Worm (Caenorhabditis elegans) whole organism, L1 larva: Measurements from ENCODE around the gene srxa-1.
A peak's percentile ranks its signal among the peaks of the same experiment; 100 is the strongest.

ENCODE experiments used
- C16A3.4 ChIP-seq: fragments of 150-350 bp; optimal IDR thresholded peaks from 2 replicates; lab custom pipeline; 2014; ENCODE audit warnings: missing biosample characterization, missing genetic modification characterization
- C34B4.2 ChIP-seq: sonication (generic microtip); optimal IDR thresholded peaks from 2 replicates; lab custom pipeline; 2017; ENCODE audit warnings: mild to moderate bottlenecking, missing genetic modification characterization, missing compliant biosample characterization
- Y116A8C.19 ChIP-seq: sonication (generic microtip); optimal IDR thresholded peaks from 2 replicates; lab custom pipeline; 2016; ENCODE audit warnings: missing compliant biosample characterization, missing genetic modification characterization, borderline replicate concordance
- aha-1 ChIP-seq: fragments of 150-350 bp; optimal IDR thresholded peaks from 2 replicates; lab custom pipeline; 2014; ENCODE audit warnings: missing biosample characterization, missing genetic modification characterization
- alr-1 ChIP-seq: fragments of 200-800 bp; sonication (Bioruptor generic); optimal IDR thresholded peaks from 2 replicates; lab custom pipeline; 2018; ENCODE audit warnings: borderline replicate concordance, mild to moderate bottlenecking, missing genetic modification characterization, missing compliant biosample characterization
- ama-1 ChIP-seq: fragments of 150-350 bp; optimal IDR thresholded peaks from 2 replicates; lab custom pipeline; 2014
- blmp-1 ChIP-seq: fragments of 150-350 bp; optimal IDR thresholded peaks from 2 replicates; lab custom pipeline; 2014; ENCODE audit warnings: missing biosample characterization, missing genetic modification characterization
- ceh-63 ChIP-seq: fragments of 200-800 bp; sonication (Bioruptor generic); optimal IDR thresholded peaks from 2 replicates; lab custom pipeline; 2018; ENCODE audit warnings: mild to moderate bottlenecking, missing genetic modification characterization, missing compliant biosample characterization
- ceh-8 ChIP-seq: fragments of 200-800 bp; sonication (Bioruptor generic); optimal IDR thresholded peaks from 2 replicates; lab custom pipeline; 2018; ENCODE audit warnings: mild to moderate bottlenecking, missing genetic modification characterization, moderate library complexity, missing compliant biosample characterization
- ceh-90 ChIP-seq: sonication (generic microtip); optimal IDR thresholded peaks from 2 replicates; lab custom pipeline; 2016; ENCODE audit warnings: missing genetic modification characterization, missing compliant biosample characterization
- efl-1 ChIP-seq, 4 experiments: fragments of 150-350 bp; optimal IDR thresholded peaks in 3 of 4; peaks in 1 of 4; 1 replicate in 1 of 4; 2 replicates in 3 of 4; lab custom pipeline; 2014; ENCODE audit warnings: missing biosample characterization in 2 of 4, missing genetic modification characterization in 2 of 4, missing genetic modification reagents in 2 of 4
- efl-3 ChIP-seq: fragments of 200-800 bp; sonication (Bioruptor generic); optimal IDR thresholded peaks from 2 replicates; lab custom pipeline; 2018; ENCODE audit warnings: mild to moderate bottlenecking, missing genetic modification characterization, missing compliant biosample characterization
- egl-13 ChIP-seq: sonication (generic microtip); optimal IDR thresholded peaks from 2 replicates; lab custom pipeline; 2016; ENCODE audit warnings: missing genotype, missing genetic modification reagents, missing genetic modification characterization, missing compliant biosample characterization
- egl-27 ChIP-seq, 2 experiments: fragments of 150-350 bp in 1 of 2; sonication (generic microtip); optimal IDR thresholded peaks; 3 replicates each; lab custom pipeline; 2017 to 2018; ENCODE audit warnings: missing biosample characterization in 2 of 2, missing genetic modification characterization in 2 of 2, missing genetic modification reagents in 2 of 2
- ets-5 ChIP-seq: fragments of 200-800 bp; sonication (Bioruptor generic); IDR thresholded peaks from 2 replicates; pipeline ENCODE4 v1.3.6; 2022; ENCODE audit warnings: missing genetic modification characterization, missing compliant biosample characterization
- fkh-10 ChIP-seq: sonication (generic microtip); optimal IDR thresholded peaks from 2 replicates; lab custom pipeline; 2017; ENCODE audit warnings: missing biosample characterization, missing genetic modification reagents, missing genetic modification characterization
- fkh-4 ChIP-seq: sonication (generic microtip); optimal IDR thresholded peaks from 2 replicates; lab custom pipeline; 2016; ENCODE audit warnings: missing compliant biosample characterization, missing genetic modification characterization, borderline replicate concordance
- fkh-8 ChIP-seq: sonication (generic microtip); optimal IDR thresholded peaks from 2 replicates; lab custom pipeline; 2016; ENCODE audit warnings: mild to moderate bottlenecking, missing genetic modification characterization, missing compliant biosample characterization
- fos-1 ChIP-seq: fragments of 150-350 bp; optimal IDR thresholded peaks from 2 replicates; lab custom pipeline; 2014; ENCODE audit warnings: missing biosample characterization, missing genetic modification characterization
- grh-1 ChIP-seq: fragments of 200-800 bp; sonication (Bioruptor generic); IDR thresholded peaks from 2 replicates; pipeline ENCODE4 v1.3.6; 2022; ENCODE audit warnings: missing genetic modification reagents, missing genetic modification characterization, missing compliant biosample characterization
- hlh-4 ChIP-seq: sonication (generic microtip); optimal IDR thresholded peaks from 2 replicates; lab custom pipeline; 2016; ENCODE audit warnings: mild to moderate bottlenecking, missing genetic modification characterization, missing compliant biosample characterization
- hpl-2 ChIP-seq: fragments of 150-350 bp; optimal IDR thresholded peaks from 2 replicates; lab custom pipeline; 2014; ENCODE audit warnings: missing biosample characterization, missing genetic modification reagents, missing genetic modification characterization
- irx-1 ChIP-seq: sonication (generic microtip); optimal IDR thresholded peaks from 2 replicates; lab custom pipeline; 2016; ENCODE audit warnings: missing genetic modification characterization, missing compliant biosample characterization
- isw-1 ChIP-seq: fragments of 200-800 bp; sonication (Bioruptor generic); IDR thresholded peaks from 2 replicates; pipeline ENCODE4 v1.3.6; 2022; ENCODE audit warnings: missing genetic modification characterization, missing compliant biosample characterization
- lin-13 ChIP-seq: fragments of 150-350 bp; optimal IDR thresholded peaks from 2 replicates; lab custom pipeline; 2014; ENCODE audit warnings: missing biosample characterization, missing genetic modification reagents, missing genetic modification characterization
- lin-14 ChIP-seq: fragments of 200-800 bp; sonication (Bioruptor generic); optimal IDR thresholded peaks from 2 replicates; lab custom pipeline; 2018; ENCODE audit warnings: mild to moderate bottlenecking, missing genetic modification characterization, moderate library complexity, missing compliant biosample characterization
- lin-35 ChIP-seq, 2 experiments: fragments of 150-350 bp; optimal IDR thresholded peaks; 2 replicates each; lab custom pipeline; 2014; ENCODE audit warnings: missing biosample characterization in 2 of 2, missing genetic modification characterization in 2 of 2, missing genetic modification reagents in 2 of 2
- lin-39 ChIP-seq: fragments of 150-350 bp; optimal IDR thresholded peaks from 2 replicates; lab custom pipeline; 2014; ENCODE audit warnings: missing biosample characterization, missing genetic modification reagents, missing genetic modification characterization
- lir-3 ChIP-seq: sonication (generic microtip); optimal IDR thresholded peaks from 2 replicates; lab custom pipeline; 2016; ENCODE audit warnings: mild to moderate bottlenecking, missing genetic modification characterization, moderate library complexity, missing compliant biosample characterization; ENCODE audit not compliant: poor library complexity
- lsy-2 ChIP-seq, 2 experiments: fragments of 150-350 bp; optimal IDR thresholded peaks; 2 replicates each; lab custom pipeline; 2014; ENCODE audit warnings: missing biosample characterization in 2 of 2, missing genetic modification characterization in 2 of 2
- mdl-1 ChIP-seq, 2 experiments: fragments of 150-350 bp; optimal IDR thresholded peaks; 2 replicates each; lab custom pipeline; 2014 to 2017; ENCODE audit warnings: missing biosample characterization in 2 of 2, missing genetic modification characterization in 2 of 2, inconsistent platforms in 1 of 2
- nhr-12 ChIP-seq: sonication (generic microtip); optimal IDR thresholded peaks from 2 replicates; lab custom pipeline; 2017; ENCODE audit warnings: missing biosample characterization, missing genetic modification characterization
- nhr-19 ChIP-seq: fragments of 200-800 bp; sonication (Bioruptor generic); conservative IDR thresholded peaks from 2 replicates; pipeline ENCODE4 v1.3.6; 2022; ENCODE audit warnings: missing genetic modification characterization, missing compliant biosample characterization
- nhr-28 ChIP-seq: fragments of 150-350 bp; optimal IDR thresholded peaks from 2 replicates; lab custom pipeline; 2014; ENCODE audit warnings: missing biosample characterization, missing genetic modification characterization
- nhr-47 ChIP-seq: sonication (generic microtip); optimal IDR thresholded peaks from 2 replicates; lab custom pipeline; 2016; ENCODE audit warnings: mild to moderate bottlenecking, missing genetic modification characterization, moderate library complexity, missing compliant biosample characterization
- nhr-71 ChIP-seq: sonication (generic microtip); optimal IDR thresholded peaks from 2 replicates; lab custom pipeline; 2016; ENCODE audit warnings: mild to moderate bottlenecking, missing genetic modification characterization, moderate library complexity, missing compliant biosample characterization
- nhr-76 ChIP-seq: sonication (generic microtip); optimal IDR thresholded peaks from 2 replicates; lab custom pipeline; 2017; ENCODE audit warnings: missing biosample characterization, missing genetic modification characterization
- nhr-77 ChIP-seq: fragments of 150-350 bp; optimal IDR thresholded peaks from 2 replicates; lab custom pipeline; 2014; ENCODE audit warnings: missing biosample characterization, missing genetic modification characterization
- nhr-90 ChIP-seq: sonication (generic microtip); optimal IDR thresholded peaks from 2 replicates; lab custom pipeline; 2016; ENCODE audit warnings: mild to moderate bottlenecking, missing genetic modification characterization, missing compliant biosample characterization; ENCODE audit not compliant: poor library complexity
- pag-3 ChIP-seq: sonication (generic microtip); optimal IDR thresholded peaks from 2 replicates; lab custom pipeline; 2017; ENCODE audit warnings: missing genetic modification characterization, mild to moderate bottlenecking, missing compliant biosample characterization, antibody characterized with exemption, borderline replicate concordance; ENCODE audit not compliant: insufficient read depth
- pax-3 ChIP-seq: fragments of 200-800 bp; sonication (Bioruptor generic); optimal IDR thresholded peaks from 2 replicates; lab custom pipeline; 2018; ENCODE audit warnings: mild to moderate bottlenecking, missing genetic modification characterization, moderate library complexity, missing compliant biosample characterization
- rnt-1 ChIP-seq: sonication (generic microtip); optimal IDR thresholded peaks from 2 replicates; lab custom pipeline; 2016; ENCODE audit warnings: mild to moderate bottlenecking, missing genetic modification characterization, moderate library complexity, missing compliant biosample characterization
- skn-1 ChIP-seq: fragments of 150-350 bp; optimal IDR thresholded peaks from 2 replicates; lab custom pipeline; 2014; ENCODE audit warnings: missing biosample characterization, missing genetic modification characterization
- snpc-4 ChIP-seq: fragments of 150-350 bp; optimal IDR thresholded peaks from 2 replicates; lab custom pipeline; 2014; ENCODE audit warnings: missing biosample characterization, missing genetic modification characterization
- sup-37 ChIP-seq: fragments of 200-800 bp; sonication (Bioruptor generic); optimal IDR thresholded peaks from 2 replicates; lab custom pipeline; 2018; ENCODE audit warnings: mild to moderate bottlenecking, missing genetic modification characterization, missing compliant biosample characterization
- tlp-1 ChIP-seq: fragments of 150-350 bp; optimal IDR thresholded peaks from 2 replicates; lab custom pipeline; 2014; ENCODE audit warnings: missing biosample characterization, missing genetic modification characterization
- unc-30 ChIP-seq: sonication (generic microtip); optimal IDR thresholded peaks from 2 replicates; lab custom pipeline; 2017; ENCODE audit warnings: missing biosample characterization, missing genetic modification characterization
- vab-15 ChIP-seq: sonication (generic microtip); optimal IDR thresholded peaks from 2 replicates; lab custom pipeline; 2017; ENCODE audit warnings: missing genotype, mild to moderate bottlenecking, missing genetic modification characterization, missing compliant biosample characterization
- zag-1 ChIP-seq: fragments of 150-350 bp; optimal IDR thresholded peaks from 2 replicates; lab custom pipeline; 2014; ENCODE audit warnings: missing biosample characterization, missing genetic modification characterization

The srxa-1 gene

DNA sequence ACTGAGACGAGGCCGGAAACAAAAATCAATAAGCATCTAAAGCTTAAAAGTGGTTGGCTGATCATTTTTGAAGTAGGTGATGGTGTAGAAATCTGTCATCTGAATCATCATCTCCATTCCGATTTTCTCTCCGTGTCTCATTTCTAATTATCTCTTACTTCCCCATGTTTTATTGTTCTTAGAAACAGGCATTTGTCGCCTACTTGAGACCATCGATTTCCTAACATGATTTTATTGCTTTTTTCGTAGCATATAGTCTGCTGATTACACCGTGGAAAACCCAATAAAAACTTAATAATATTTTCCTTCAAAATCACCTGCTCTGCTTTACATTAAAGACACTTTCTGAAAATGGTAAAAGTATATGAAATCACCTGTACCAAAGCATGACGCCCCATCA, 43.4 kb downstream of the srxa-1 start, which contains the start of gene F38A6.4:
TSS of gene F38A6.4 (minus strand) at position 101 of the 400 bp plus-strand sequence.
- peak; percentile 2 for TF ChIP-seq nhr-71 (tag; lab: Kevin White, UChicago)
- peak; percentile 53 for TF ChIP-seq hlh-4 (tag; lab: Kevin White, UChicago)
- no peak for TF ChIP-seq efl-1 (optimal IDR thresholded peaks at IDR 0.05; lab: Kevin White, UChicago)
- peak in 1 of 2 experiments; percentile 31 for TF ChIP-seq efl-1 (GFP tag; optimal IDR thresholded peaks at IDR 0.05 in 1 of 2; lab: Kevin White, UChicago)
- TF ChIP-seq ets-5 (GFP tag; lab: Robert Waterston, UW): no peak

ce11 chrV:20776761-20777160, 44.9 kb downstream of the srxa-1 start:
- peak; percentile 55 for TF ChIP-seq rnt-1
- peak; percentile 72 for TF ChIP-seq nhr-77 (tag; lab: Kevin White, UChicago)
- TF ChIP-seq C16A3.4 (tag; lab: Kevin White, UChicago): peak; percentile 21
- TF ChIP-seq skn-1: peak; percentile 54
- peak; percentile 23 for TF ChIP-seq ceh-8 (GFP tag; lab: Kevin White, UChicago)
- TF ChIP-seq lin-14 (GFP tag; lab: Kevin White, UChicago): peak; percentile 92
- no peak for TF ChIP-seq tlp-1 (tag; lab: Kevin White, UChicago)
- TF ChIP-seq alr-1 (tag; lab: Kevin White, UChicago): no peak
- no peak for TF ChIP-seq hlh-4 (tag; lab: Kevin White, UChicago)
- peak; percentile 40 to 60 for TF ChIP-seq lsy-2 (tag; optimal IDR thresholded peaks at IDR 0.05; lab: Kevin White, UChicago)
- TF ChIP-seq mdl-1 (tag; optimal IDR thresholded peaks at IDR 0.05; lab: Kevin White, UChicago): peak in 1 of 2 experiments; percentile 88
- TF ChIP-seq nhr-90 (tag; lab: Kevin White, UChicago): peak; percentile 35
- TF ChIP-seq efl-3 (GFP tag; lab: Kevin White, UChicago): no peak
- no peak for TF ChIP-seq ceh-90
- no peak for TF ChIP-seq aha-1 (tag; lab: Kevin White, UChicago)
- TF ChIP-seq lin-39 (tag; lab: Kevin White, UChicago): no peak
- TF ChIP-seq nhr-19 (GFP tag; lab: Robert Waterston, UW): peak; percentile 97
- TF ChIP-seq nhr-12 (tag; lab: Kevin White, UChicago): no peak
- peak; percentile 8 for TF ChIP-seq lir-3 (tag; lab: Kevin White, UChicago)
- peak; percentile 37 for TF ChIP-seq egl-13
- peak; percentile 29 for TF ChIP-seq pax-3 (tag; lab: Kevin White, UChicago)
- TF ChIP-seq Y116A8C.19: no peak
- TF ChIP-seq fkh-4 (tag; lab: Kevin White, UChicago): no peak
- TF ChIP-seq snpc-4 (tag; lab: Kevin White, UChicago): no peak
- no peak for TF ChIP-seq egl-27 (tag; optimal IDR thresholded peaks at IDR 0.05; lab: Kevin White, UChicago)
- TF ChIP-seq sup-37 (GFP tag; lab: Kevin White, UChicago): no peak
- no peak for TF ChIP-seq ceh-63 (GFP tag; lab: Kevin White, UChicago)
- TF ChIP-seq fkh-10: peak; percentile 52
- no peak for TF ChIP-seq fos-1 (tag; lab: Kevin White, UChicago)
- TF ChIP-seq unc-30: no peak
- TF ChIP-seq isw-1 (GFP tag; lab: Robert Waterston, UW): peak; percentile 20; the same call in 1 of the 2 replicates
- no peak for TF ChIP-seq vab-15 (tag; lab: Kevin White, UChicago)
- peak; percentile 70 for TF ChIP-seq lin-13
- no peak for TF ChIP-seq grh-1
- TF ChIP-seq nhr-28 (tag; lab: Kevin White, UChicago): no peak
- no peak for TF ChIP-seq nhr-76 (tag; lab: Kevin White, UChicago)
- TF ChIP-seq efl-1 (optimal IDR thresholded peaks at IDR 0.05; lab: Kevin White, UChicago): peak; percentile 37
- TF ChIP-seq efl-1 (GFP tag; optimal IDR thresholded peaks at IDR 0.05 in 1 of 2; lab: Kevin White, UChicago): peak in 1 of 2 experiments; percentile 72
- peak; percentile 70 for TF ChIP-seq nhr-47 (tag; lab: Kevin White, UChicago)
- TF ChIP-seq hpl-2 (GFP tag; lab: Kevin White, UChicago): no peak
- TF ChIP-seq blmp-1: no peak
- no peak for TF ChIP-seq C34B4.2 (tag; lab: Kevin White, UChicago)
- no peak for TF ChIP-seq zag-1
- peak; percentile 64 to 73 for TF ChIP-seq lin-35 (GFP tag; optimal IDR thresholded peaks at IDR 0.05; lab: Kevin White, UChicago)
- peak; percentile 46 for TF ChIP-seq ama-1
- TF ChIP-seq pag-3 (tag; lab: Kevin White, UChicago): no peak
- TF ChIP-seq irx-1 (tag; lab: Kevin White, UChicago): no peak
- TF ChIP-seq fkh-8 (tag; lab: Kevin White, UChicago): peak; percentile 90
